Worm (Caenorhabditis elegans) whole organism, L4/young adult: ENCODE measurements around the gene M163.11.

Source experiments
- W03F9.2 ChIP-seq: fragments of 150-350 bp; optimal IDR thresholded peaks from 2 replicates; lab custom pipeline; 2014; ENCODE audit warnings: missing biosample characterization, missing genetic modification characterization
- dao-5 ChIP-seq: sonication (generic microtip); optimal IDR thresholded peaks from 2 replicates; lab custom pipeline; 2016; ENCODE audit warnings: missing genotype, missing genetic modification characterization, moderate library complexity, missing compliant biosample characterization
- him-1 ChIP-seq: sonication (generic microtip); optimal IDR thresholded peaks from 2 replicates; lab custom pipeline; 2016; ENCODE audit warnings: missing genotype, missing genetic modification reagents, missing genetic modification characterization, missing compliant biosample characterization

ce11 chrX:14435648-14436155, 43.5 kb upstream of the M163.11 start:
- no peak for TF ChIP-seq him-1 (tag; lab: Kevin White, UChicago)
- no peak for TF ChIP-seq dao-5 (tag; lab: Kevin White, UChicago)
- no peak for TF ChIP-seq W03F9.2 (tag; lab: Kevin White, UChicago)
